Worm (Caenorhabditis elegans): ENCODE results near the gene lev-9.

- TF ChIP-seq nhr-76 (tag; optimal IDR thresholded peaks at IDR 0.05) (no peak), C16A3.4 (tag; optimal IDR thresholded peaks at IDR 0.05) (no peak), pag-3 (tag; optimal IDR thresholded peaks at IDR 0.05; ENCODE audit: borderline replicate concordance, insufficient read depth) (no peak), lsy-2 (tag; optimal IDR thresholded peaks at IDR 0.05) (no peak), snpc-4 (tag; optimal IDR thresholded peaks at IDR 0.05) (no peak), snu-23 (GFP tag; optimal IDR thresholded peaks at IDR 0.05) (no peak), F16B12.6 (tag; optimal IDR thresholded peaks at IDR 0.05) (no peak), C04F5.9 (tag; optimal IDR thresholded peaks at IDR 0.05) (no peak), unc-62 (GFP tag; optimal IDR thresholded peaks at IDR 0.05) (no peak), skn-1 (tag; optimal IDR thresholded peaks at IDR 0.05) (no peak), dpl-1 (GFP tag; optimal IDR thresholded peaks at IDR 0.05) (no peak), efl-1 (optimal IDR thresholded peaks at IDR 0.05) (no peak), efl-1 (GFP tag; optimal IDR thresholded peaks at IDR 0.05 in 1 of 2) (no peak), ztf-11 (tag; optimal IDR thresholded peaks at IDR 0.05) (no peak)
Observed at ce11 chrX:6292812-6293211, 1.3 kb upstream of the lev-9 start, which contains the start of gene mom-1.

Data from whole organism, L1 larva.